Fruit fly (Drosophila melanogaster): ENCODE results near the gene CG33912.

The CG33912 gene

dm6 chr3L:20784812-20785671, 29.6 kb upstream of the CG33912 start (continued):
- TF ChIP-seq Poxn (GFP tag; IDR thresholded peaks at IDR 0.05) (no peak), Mad (GFP tag; optimal IDR thresholded peaks at IDR 0.05) (no peak), az2 (GFP tag; optimal IDR thresholded peaks at IDR 0.05) (peak; percentile 16), Six4 (GFP tag; optimal IDR thresholded peaks at IDR 0.05) (peak; percentile 18), ERR (GFP tag; optimal IDR thresholded peaks at IDR 0.05) (no peak), maf-S (GFP tag; optimal IDR thresholded peaks at IDR 0.05) (no peak), esg (GFP tag; conservative IDR thresholded peaks at IDR 0.05) (no peak), CG1792 (GFP tag; optimal IDR thresholded peaks at IDR 0.05) (no peak), tap (tag; optimal IDR thresholded peaks at IDR 0.05) (no peak), row (GFP tag; IDR thresholded peaks at IDR 0.05) (peak; percentile 93), gce (GFP tag; IDR thresholded peaks at IDR 0.05) (no peak), chinmo (GFP tag; IDR thresholded peaks at IDR 0.05; ENCODE audit: partially characterized antibody) (peak; percentile 79; the same call in 3 of the 4 replicates), Mrtf (GFP tag; IDR thresholded peaks at IDR 0.05) (no peak), HmgD (GFP tag; optimal IDR thresholded peaks at IDR 0.05) (no peak), ara (GFP tag; IDR thresholded peaks at IDR 0.05) (no peak; the same call in 1 of the 2 replicates), Hr3 (GFP tag; optimal IDR thresholded peaks at IDR 0.05) (peak; percentile 37), CG10565 (GFP tag; optimal IDR thresholded peaks at IDR 0.05) (no peak), CG1647 (GFP tag; optimal IDR thresholded peaks at IDR 0.05) (no peak), chm (GFP tag; IDR thresholded peaks at IDR 0.05) (peak; percentile 71), gcm (GFP tag; optimal IDR thresholded peaks at IDR 0.05) (peak; percentile 31), CG12391 (tag; optimal IDR thresholded peaks at IDR 0.05) (peak; percentile 57), CG18599 (GFP tag; optimal IDR thresholded peaks at IDR 0.05) (peak; percentile 40), dati (GFP tag; IDR thresholded peaks at IDR 0.05) (no peak), Fer1 (GFP tag; optimal IDR thresholded peaks at IDR 0.05) (peak; percentile 51), ranshi (GFP tag; IDR thresholded peaks at IDR 0.05) (peak; percentile 37; the same call in 1 of the 2 replicates), Drgx (GFP tag; IDR thresholded peaks at IDR 0.05) (peak; percentile 46; the same call in 1 of the 2 replicates), CG2199 (GFP tag; IDR thresholded peaks at IDR 0.05) (peak; percentile 81; the same call in 2 of the 3 replicates), CG3281 (GFP tag; optimal IDR thresholded peaks at IDR 0.05) (peak; percentile 68), CG16863 (GFP tag; optimal IDR thresholded peaks at IDR 0.05) (no peak), stc (GFP tag; IDR thresholded peaks at IDR 0.05) (peak; percentile 25; the same call in 1 of the 2 replicates), Hr78 (GFP tag; optimal IDR thresholded peaks at IDR 0.05) (no peak), Hey (tag; optimal IDR thresholded peaks at IDR 0.05) (no peak), zen2 (GFP tag; IDR thresholded peaks at IDR 0.05; ENCODE audit: partially characterized antibody) (no peak), sr (GFP tag; IDR thresholded peaks at IDR 0.05) (peak; percentile 86), org-1 (GFP tag; optimal IDR thresholded peaks at IDR 0.05) (no peak), CG6813 (GFP tag; optimal IDR thresholded peaks at IDR 0.05) (peak; percentile 40), CG31224 (GFP tag; IDR thresholded peaks at IDR 0.05) (no peak), CG18476 (GFP tag; optimal IDR thresholded peaks at IDR 0.05) (peak; percentile 17), Myb (GFP tag; optimal IDR thresholded peaks at IDR 0.05) (peak; percentile 49), pros (GFP tag; optimal IDR thresholded peaks at IDR 0.05) (peak; percentile 55), CG14441 (GFP tag; IDR thresholded peaks at IDR 0.05) (no peak), CG8924 (tag; optimal IDR thresholded peaks at IDR 0.05) (peak; percentile 40), Fer2 (tag; optimal IDR thresholded peaks at IDR 0.05) (peak; percentile 32), sna (GFP tag; IDR thresholded peaks at IDR 0.05; ENCODE audit: partially characterized antibody) (peak; percentile 45), CG5953 (GFP tag; IDR thresholded peaks at IDR 0.05) (no peak), croc (GFP tag; conservative IDR thresholded peaks at IDR 0.05) (no peak), CoRest (tag; optimal IDR thresholded peaks at IDR 0.05) (peak; percentile 63), slp2 (GFP tag; optimal IDR thresholded peaks at IDR 0.05) (no peak), CG32532 (GFP tag; IDR thresholded peaks at IDR 0.05) (peak; percentile 46; the same call in 1 of the 2 replicates)

All from whole organism, embryonic.